Fruit fly (Drosophila melanogaster): ENCODE measurements around the gene nom.

DNA sequence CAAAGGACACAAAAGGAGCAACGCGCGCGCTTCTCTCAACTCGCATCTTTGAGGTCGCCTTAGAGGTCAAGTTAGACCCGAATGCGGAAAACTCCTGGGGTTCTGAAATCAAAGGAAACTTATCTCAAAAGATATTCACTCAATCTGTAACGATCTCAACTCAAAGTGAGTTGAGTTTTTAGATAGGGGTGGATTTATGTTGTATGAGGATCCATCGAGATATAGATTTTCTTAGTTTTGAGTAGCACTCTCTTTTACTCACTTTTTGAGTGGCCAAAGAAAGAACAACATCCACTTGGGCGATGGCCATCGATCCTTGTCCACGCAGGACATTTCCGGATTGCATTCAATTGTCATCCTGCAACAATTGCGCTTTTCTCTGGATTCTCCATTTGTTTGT lies 42.4 kb upstream of the nom start:
- no peak for TF ChIP-seq Ets98B (GFP tag; IDR thresholded peaks at IDR 0.05)
- no peak for TF ChIP-seq CG15710 (tag; optimal IDR thresholded peaks at IDR 0.05)
- no peak for TF ChIP-seq CG32121 (GFP tag; IDR thresholded peaks at IDR 0.05)
- no peak for TF ChIP-seq CG13204 (GFP tag; optimal IDR thresholded peaks at IDR 0.05)
- TF ChIP-seq CG4496 (GFP tag; IDR thresholded peaks at IDR 0.05) = no peak
- no peak for TF ChIP-seq EcR (GFP tag; optimal IDR thresholded peaks at IDR 0.05)

Measured in whole organism, pupa.